Fruit fly (Drosophila melanogaster) whole organism, prepupa: ENCODE results near the gene CG18744.
A peak's percentile ranks its signal among the peaks of the same experiment; 100 is the strongest.

Experiments used
- CG11902 ChIP-seq: fragments of 200-800 bp; sonication (Bioruptor generic); optimal IDR thresholded peaks from 3 replicates; lab custom pipeline; 2016; ENCODE audit warnings: missing biosample characterization, missing genetic modification characterization
- CG16779 ChIP-seq: fragments of 200-800 bp; sonication (Bioruptor generic); optimal IDR thresholded peaks from 3 replicates; lab custom pipeline; 2017; ENCODE audit warnings: missing biosample characterization, mild to moderate bottlenecking, missing genetic modification characterization
- CG4318 ChIP-seq: fragments of 200-800 bp; sonication (Bioruptor generic); optimal IDR thresholded peaks from 3 replicates; lab custom pipeline; 2017; ENCODE audit warnings: missing biosample characterization, mild to moderate bottlenecking, missing genetic modification characterization
- CG6792 ChIP-seq: fragments of 200-800 bp; sonication (Bioruptor generic); optimal IDR thresholded peaks from 3 replicates; lab custom pipeline; 2016; ENCODE audit warnings: missing biosample characterization, missing genetic modification characterization
- Eip75B ChIP-seq: fragments of 200-800 bp; sonication (Bioruptor generic); optimal IDR thresholded peaks from 3 replicates; lab custom pipeline; 2016; ENCODE audit warnings: missing biosample characterization, missing genetic modification characterization
- Eip78C ChIP-seq: fragments of 200-800 bp; sonication (Bioruptor generic); peaks from one replicate; lab custom pipeline; 2016; ENCODE audit warnings: missing biosample characterization, missing genetic modification characterization
- Hr39 ChIP-seq: fragments of 200-800 bp; sonication (Bioruptor generic); optimal IDR thresholded peaks from 2 replicates; lab custom pipeline; 2016; ENCODE audit warnings: missing biosample characterization, missing genetic modification characterization
- eg ChIP-seq: fragments of 200-800 bp; sonication (Bioruptor generic); IDR thresholded peaks from 3 replicates; pipeline ENCODE4 v1.3.6; 2022; ENCODE audit warnings: missing biosample characterization, missing genetic modification characterization
- salr ChIP-seq, 2 experiments: fragments of 200-800 bp; sonication (Bioruptor generic); optimal IDR thresholded peaks; 3 replicates each; lab custom pipeline; 2016 to 2018; ENCODE audit warnings: missing biosample characterization in 2 of 2, missing genetic modification characterization in 2 of 2, mild to moderate bottlenecking in 1 of 2
- ss ChIP-seq, 2 experiments: fragments of 200-800 bp; sonication (Bioruptor generic); optimal IDR thresholded peaks; 2 replicates in 1 of 2; 3 replicates in 1 of 2; lab custom pipeline; 2017 to 2018; ENCODE audit warnings: mild to moderate bottlenecking in 2 of 2, missing biosample characterization in 2 of 2, missing genetic modification characterization in 2 of 2, moderate library complexity in 1 of 2
- topi ChIP-seq: fragments of 200-800 bp; sonication (Bioruptor generic); optimal IDR thresholded peaks from 3 replicates; lab custom pipeline; 2016; ENCODE audit warnings: missing biosample characterization, missing genetic modification characterization

dm6 chr3R:7753518-7753917 lies 45.1 kb downstream of the CG18744 start:
- no peak for TF ChIP-seq Eip75B (GFP tag; lab: Kevin White, UChicago)
- TF ChIP-seq eg (GFP tag; lab: Robert Waterston, UW), result peak; percentile 48; the same call in 1 of the 3 replicates
- TF ChIP-seq salr (GFP tag; optimal IDR thresholded peaks at IDR 0.05; lab: Kevin White, UChicago), result no peak
- no peak for TF ChIP-seq Eip78C (GFP tag; lab: Kevin White, UChicago)
- no peak for TF ChIP-seq topi (GFP tag; lab: Kevin White, UChicago)
- no peak for TF ChIP-seq CG11902
- TF ChIP-seq Hr39 (GFP tag; lab: Kevin White, UChicago), result no peak
- TF ChIP-seq CG4318 (GFP tag; lab: Kevin White, UChicago), result no peak
- TF ChIP-seq ss (GFP tag; optimal IDR thresholded peaks at IDR 0.05; lab: Kevin White, UChicago), result no peak
- TF ChIP-seq CG16779 (tag; lab: Kevin White, UChicago), result no peak
- TF ChIP-seq CG6792 (GFP tag; lab: Kevin White, UChicago), result no peak
